Fruit fly (Drosophila melanogaster) whole organism, embryonic: ENCODE measurements around the gene SMC1.
A peak's percentile ranks its signal among the peaks of the same experiment; 100 is the strongest.

Experiments
- Ada2b ChIP-seq: fragments of 200-800 bp; sonication (Bioruptor generic); IDR thresholded peaks from 2 replicates; pipeline ENCODE4 v1.3.6; 2022; ENCODE audit warnings: missing biosample characterization, missing genetic modification characterization
- CG10565 ChIP-seq: fragments of 200-800 bp; sonication (Bioruptor generic); optimal IDR thresholded peaks from 3 replicates; lab custom pipeline; 2016; ENCODE audit warnings: missing biosample characterization, mild to moderate bottlenecking, missing genetic modification characterization
- CG10654 ChIP-seq: fragments of 200-800 bp; sonication (Bioruptor generic); optimal IDR thresholded peaks from 2 replicates; lab custom pipeline; 2016; ENCODE audit warnings: missing biosample characterization, missing genetic modification characterization
- CG12236 ChIP-seq: fragments of 200-800 bp; sonication (Bioruptor generic); optimal IDR thresholded peaks from 2 replicates; lab custom pipeline; 2016; ENCODE audit warnings: missing biosample characterization, missing genetic modification characterization
- CG1233 ChIP-seq: fragments of 200-800 bp; sonication (Bioruptor generic); optimal IDR thresholded peaks from 4 replicates; lab custom pipeline; 2018; ENCODE audit warnings: missing biosample characterization, mild to moderate bottlenecking, missing genetic modification characterization
- CG12942 ChIP-seq: fragments of 200-800 bp; sonication (Bioruptor generic); optimal IDR thresholded peaks from 3 replicates; lab custom pipeline; 2016; ENCODE audit warnings: missing biosample characterization, missing genetic modification characterization
- CG13287 ChIP-seq: fragments of 200-800 bp; sonication (Bioruptor generic); IDR thresholded peaks from 2 replicates; pipeline ENCODE4 v1.3.6; 2022; ENCODE audit warnings: missing biosample characterization, missing genetic modification characterization; ENCODE audit not compliant: partially characterized antibody
- CG15269 ChIP-seq: fragments of 200-800 bp; sonication (Bioruptor generic); optimal IDR thresholded peaks from 2 replicates; lab custom pipeline; 2018; ENCODE audit warnings: missing biosample characterization, mild to moderate bottlenecking, missing genetic modification characterization, moderate library complexity
- CG1602 ChIP-seq: fragments of 200-800 bp; sonication (Bioruptor generic); optimal IDR thresholded peaks from 3 replicates; lab custom pipeline; 2016; ENCODE audit warnings: missing biosample characterization, missing genetic modification characterization
- CG1603 ChIP-seq: fragments of 200-800 bp; sonication (Bioruptor generic); optimal IDR thresholded peaks from 2 replicates; lab custom pipeline; 2019; ENCODE audit warnings: missing biosample characterization, mild to moderate bottlenecking, missing genetic modification characterization, moderate library complexity
- CG1792 ChIP-seq: fragments of 200-800 bp; sonication (Bioruptor generic); optimal IDR thresholded peaks from 2 replicates; lab custom pipeline; 2016; ENCODE audit warnings: missing biosample characterization, missing genetic modification characterization
- CG18262 ChIP-seq: fragments of 200-800 bp; optimal IDR thresholded peaks from 3 replicates; lab custom pipeline; 2019; ENCODE audit warnings: missing biosample characterization, mild to moderate bottlenecking, missing genetic modification characterization, moderate library complexity
- CG18476 ChIP-seq: fragments of 200-800 bp; sonication (Bioruptor generic); optimal IDR thresholded peaks from 2 replicates; lab custom pipeline; 2016; ENCODE audit warnings: missing biosample characterization, mild to moderate bottlenecking, missing genetic modification characterization
- CG30431 ChIP-seq: fragments of 200-800 bp; sonication (Bioruptor generic); optimal IDR thresholded peaks from 2 replicates; lab custom pipeline; 2017; ENCODE audit warnings: missing biosample characterization, missing genetic modification characterization
- CG4282 ChIP-seq: fragments of 200-800 bp; sonication (Bioruptor generic); optimal IDR thresholded peaks from 2 replicates; lab custom pipeline; 2016; ENCODE audit warnings: missing biosample characterization, missing genetic modification characterization
- CG4707 ChIP-seq: fragments of 200-800 bp; sonication (Bioruptor generic); optimal IDR thresholded peaks from 2 replicates; lab custom pipeline; 2018; ENCODE audit warnings: missing biosample characterization, mild to moderate bottlenecking, missing genetic modification characterization, moderate library complexity
- CkIIα-i1 ChIP-seq: fragments of 200-800 bp; sonication (Bioruptor generic); IDR thresholded peaks from 2 replicates; pipeline ENCODE4 v1.3.6; 2022; ENCODE audit warnings: missing biosample characterization, missing genetic modification characterization
- CrebB ChIP-seq: fragments of 200-800 bp; sonication (Bioruptor generic); optimal IDR thresholded peaks from 3 replicates; lab custom pipeline; 2018; ENCODE audit warnings: missing biosample characterization, mild to moderate bottlenecking, missing genetic modification characterization
- D19B ChIP-seq: fragments of 200-800 bp; sonication (Bioruptor generic); optimal IDR thresholded peaks from 2 replicates; lab custom pipeline; 2017; ENCODE audit warnings: missing biosample characterization, mild to moderate bottlenecking, missing genetic modification characterization
- Dfd ChIP-seq, 2 experiments: fragments of >200 bp; optimal IDR thresholded peaks; 2 replicates each; lab custom pipeline; 2017; ENCODE audit warnings: missing biosample characterization in 2 of 2, missing genetic modification characterization in 2 of 2
- Dref ChIP-seq: fragments of 200-800 bp; sonication (Bioruptor generic); IDR thresholded peaks from 2 replicates; pipeline ENCODE4 v1.3.6; 2022; ENCODE audit warnings: missing biosample characterization, missing genetic modification characterization
- Ets97D ChIP-seq: fragments of 200-800 bp; sonication (Bioruptor generic); optimal IDR thresholded peaks from 3 replicates; lab custom pipeline; 2016; ENCODE audit warnings: missing biosample characterization, missing genetic modification characterization
- Fer2 ChIP-seq: fragments of 200-800 bp; sonication (Bioruptor generic); optimal IDR thresholded peaks from 2 replicates; lab custom pipeline; 2018; ENCODE audit warnings: missing biosample characterization, mild to moderate bottlenecking, missing genetic modification characterization, moderate library complexity
- HLH54F ChIP-seq: fragments of 200-800 bp; sonication (Bioruptor generic); optimal IDR thresholded peaks from 3 replicates; lab custom pipeline; 2016; ENCODE audit warnings: missing biosample characterization, missing genetic modification characterization
- Hey ChIP-seq: fragments of 200-800 bp; sonication (Bioruptor generic); optimal IDR thresholded peaks from 3 replicates; lab custom pipeline; 2018; ENCODE audit warnings: missing biosample characterization, mild to moderate bottlenecking, missing genetic modification characterization
- Hr3 ChIP-seq: fragments of 200-800 bp; sonication (Bioruptor generic); optimal IDR thresholded peaks from 3 replicates; lab custom pipeline; 2016; ENCODE audit warnings: missing biosample characterization, missing genetic modification characterization
- Meics ChIP-seq: fragments of 200-800 bp; sonication (Bioruptor generic); optimal IDR thresholded peaks from 2 replicates; lab custom pipeline; 2017; ENCODE audit warnings: missing biosample characterization, mild to moderate bottlenecking, missing genetic modification characterization
- NfI ChIP-seq: fragments of 200-800 bp; sonication (Bioruptor generic); optimal IDR thresholded peaks from 3 replicates; lab custom pipeline; 2018; ENCODE audit warnings: missing biosample characterization, mild to moderate bottlenecking, missing genetic modification characterization, moderate library complexity
- Opbp ChIP-seq: fragments of 200-800 bp; sonication (Bioruptor generic); IDR thresholded peaks from 3 replicates; pipeline ENCODE4 v1.3.6; 2022; ENCODE audit warnings: missing biosample characterization, missing genetic modification characterization; ENCODE audit not compliant: partially characterized antibody
- PHDP ChIP-seq: fragments of 200-800 bp; sonication (Bioruptor generic); optimal IDR thresholded peaks from 3 replicates; lab custom pipeline; 2018; ENCODE audit warnings: missing biosample characterization, mild to moderate bottlenecking, missing genetic modification characterization, moderate library complexity
- Six4 ChIP-seq: fragments of 200-800 bp; sonication (Bioruptor generic); optimal IDR thresholded peaks from 2 replicates; lab custom pipeline; 2016; ENCODE audit warnings: missing biosample characterization, missing genetic modification characterization
- cas ChIP-seq: fragments of 200-800 bp; sonication (Bioruptor generic); IDR thresholded peaks from 2 replicates; pipeline ENCODE4 v1.3.6; 2022; ENCODE audit warnings: missing biosample characterization, missing genetic modification characterization
- gem ChIP-seq: fragments of 200-800 bp; sonication (Bioruptor generic); optimal IDR thresholded peaks from 2 replicates; lab custom pipeline; 2019; ENCODE audit warnings: missing biosample characterization, mild to moderate bottlenecking, missing genetic modification characterization, moderate library complexity
- grn ChIP-seq: fragments of 200-800 bp; sonication (Bioruptor generic); optimal IDR thresholded peaks from 3 replicates; lab custom pipeline; 2017; ENCODE audit warnings: missing biosample characterization, missing genetic modification characterization
- hb ChIP-seq: fragments of 200-800 bp; sonication (Bioruptor generic); IDR thresholded peaks from 3 replicates; pipeline ENCODE4 v1.3.6; 2022; ENCODE audit warnings: missing biosample characterization, missing genetic modification characterization; ENCODE audit not compliant: partially characterized antibody
- lilli ChIP-seq: fragments of 200-800 bp; sonication (Bioruptor generic); optimal IDR thresholded peaks from 3 replicates; lab custom pipeline; 2016; ENCODE audit warnings: missing biosample characterization, missing genetic modification characterization
- maf-S ChIP-seq: fragments of 200-800 bp; sonication (Bioruptor generic); optimal IDR thresholded peaks from 2 replicates; lab custom pipeline; 2016; ENCODE audit warnings: missing biosample characterization, missing genetic modification characterization
- nau ChIP-seq: fragments of 200-800 bp; sonication (Bioruptor generic); optimal IDR thresholded peaks from 3 replicates; lab custom pipeline; 2017; ENCODE audit warnings: missing biosample characterization, mild to moderate bottlenecking, missing genetic modification characterization, missing genetic modification reagents
- otp ChIP-seq: fragments of 200-800 bp; sonication (Bioruptor generic); IDR thresholded peaks from 3 replicates; pipeline ENCODE4, ENCODE4 v1.3.6; 2022; ENCODE audit warnings: missing biosample characterization, missing genetic modification characterization
- pan ChIP-seq, 4 experiments: fragments of >200 bp in 3 of 4; fragments of 200-800 bp in 1 of 4; sonication (Bioruptor generic) in 1 of 4; optimal IDR thresholded peaks in 3 of 4; IDR thresholded peaks in 1 of 4; 2 replicates each; pipeline versions ENCODE4 v1.3.6 to Lab custom; 2017 to 2022; ENCODE audit warnings: missing biosample characterization in 2 of 4, missing genetic modification characterization in 2 of 4, mixed read lengths in 1 of 4
- phol ChIP-seq: fragments of 200-800 bp; sonication (Bioruptor generic); optimal IDR thresholded peaks from 3 replicates; lab custom pipeline; 2018; ENCODE audit warnings: missing biosample characterization, mild to moderate bottlenecking, missing genetic modification characterization, moderate library complexity
- pros ChIP-seq: fragments of 200-800 bp; sonication (Bioruptor generic); optimal IDR thresholded peaks from 3 replicates; lab custom pipeline; 2019; ENCODE audit warnings: missing biosample characterization, mild to moderate bottlenecking, missing genetic modification characterization, moderate library complexity
- pum ChIP-seq: fragments of 200-800 bp; sonication (Bioruptor generic); optimal IDR thresholded peaks from 2 replicates; lab custom pipeline; 2016; ENCODE audit warnings: missing biosample characterization, missing genetic modification characterization
- ro ChIP-seq: fragments of 200-800 bp; sonication (Bioruptor generic); IDR thresholded peaks from 2 replicates; pipeline ENCODE4 v1.3.6; 2022; ENCODE audit warnings: missing biosample characterization, missing genetic modification characterization
- run ChIP-seq: fragments of 200-800 bp; sonication (Bioruptor generic); optimal IDR thresholded peaks from 3 replicates; lab custom pipeline; 2018; ENCODE audit warnings: missing biosample characterization, mild to moderate bottlenecking, missing genetic modification characterization
- sima ChIP-seq: fragments of 200-800 bp; sonication (Bioruptor generic); optimal IDR thresholded peaks from 2 replicates; lab custom pipeline; 2016; ENCODE audit warnings: missing biosample characterization, missing genetic modification characterization
- stc ChIP-seq: fragments of 200-800 bp; sonication (Bioruptor generic); IDR thresholded peaks from 2 replicates; pipeline ENCODE4 v1.3.6; 2022; ENCODE audit warnings: missing biosample characterization, missing genetic modification characterization
- stwl ChIP-seq: fragments of 200-800 bp; sonication (Bioruptor generic); optimal IDR thresholded peaks from 3 replicates; lab custom pipeline; 2018; ENCODE audit warnings: missing biosample characterization, mild to moderate bottlenecking, missing genetic modification characterization, moderate library complexity
- tup ChIP-seq: fragments of 200-800 bp; sonication (Bioruptor generic); optimal IDR thresholded peaks from 2 replicates; lab custom pipeline; 2016; ENCODE audit warnings: missing biosample characterization, mild to moderate bottlenecking, missing genetic modification characterization, moderate library complexity
- vfl ChIP-seq: fragments of 200-800 bp; sonication (Bioruptor generic); optimal IDR thresholded peaks from 2 replicates; lab custom pipeline; 2016; ENCODE audit warnings: missing biosample characterization, missing genetic modification characterization
- z ChIP-seq: fragments of 200-800 bp; sonication (Bioruptor generic); IDR thresholded peaks from 3 replicates; pipeline ENCODE4 v1.3.6; 2022; ENCODE audit warnings: missing biosample characterization, missing genetic modification characterization

SMC1 gene

DNA sequence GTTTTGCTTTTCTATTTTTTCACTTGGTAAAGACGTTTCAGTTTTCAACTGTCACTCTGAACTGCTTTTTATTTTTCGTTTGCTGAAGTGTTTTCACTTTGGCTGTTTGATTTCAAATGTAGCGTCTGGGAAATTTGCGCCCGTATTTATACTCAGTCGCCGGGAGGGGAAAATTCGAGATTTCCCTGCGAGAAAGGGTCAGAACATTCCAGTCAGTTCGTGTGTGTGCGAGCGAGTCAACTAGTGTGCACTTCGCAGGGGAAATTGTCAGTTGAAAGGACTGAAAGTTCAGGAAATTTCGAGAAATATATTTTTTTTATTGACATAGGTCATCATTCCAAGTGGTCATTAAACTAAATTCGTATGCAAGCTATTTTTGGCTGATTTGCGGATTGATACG, 899 bp upstream of the SMC1 start, which contains the start of gene Hsp68 (continued):
- TF ChIP-seq CG1233 (GFP tag; lab: Kevin White, UChicago) (no peak), Hey (no peak), Ada2b (GFP tag; lab: Robert Waterston, UW) (no peak), hb (GFP tag; lab: Robert Waterston, UW) (no peak), CG18476 (no peak), D19B (GFP tag; lab: Kevin White, UChicago) (no peak), z (no peak), nau (GFP tag; lab: Kevin White, UChicago) (no peak), Hr3 (no peak), phol (tag; lab: Kevin White, UChicago) (no peak), CG1603 (tag; lab: Kevin White, UChicago) (peak; percentile 12), cas (no peak), Dfd (GFP tag; optimal IDR thresholded peaks at IDR 0.05; lab: Kevin White, UChicago) (no peak), CG12942 (GFP tag; lab: Kevin White, UChicago) (no peak), maf-S (no peak), Fer2 (tag; lab: Kevin White, UChicago) (no peak), CG10565 (no peak), tup (no peak), HLH54F (GFP tag; lab: Kevin White, UChicago) (no peak), Six4 (GFP tag; lab: Kevin White, UChicago) (no peak), Ets97D (GFP tag; lab: Kevin White, UChicago) (peak; percentile 15), stc (GFP tag; lab: Robert Waterston, UW) (no peak), otp (GFP tag; lab: Robert Waterston, UW) (no peak), CG15269 (tag; lab: Kevin White, UChicago) (no peak), lilli (GFP tag; lab: Kevin White, UChicago) (no peak), CG1602 (GFP tag; lab: Kevin White, UChicago) (no peak), CG30431 (GFP tag; lab: Kevin White, UChicago) (no peak), gem (tag; lab: Kevin White, UChicago) (no peak), stwl (peak; percentile 54), CG12236 (no peak), sima (GFP tag; lab: Kevin White, UChicago) (no peak), Meics (peak; percentile 2), CG4282 (GFP tag; lab: Kevin White, UChicago) (no peak), CkIIα-i1 (no peak), CG13287 (peak; percentile 40), ro (GFP tag; lab: Robert Waterston, UW) (no peak), pan (optimal IDR thresholded peaks at IDR 0.05; lab: Kevin White, UChicago) (no peak), pan (GFP tag; optimal IDR thresholded peaks at IDR 0.05 in 1 of 2, IDR thresholded peaks at IDR 0.05 in 1 of 2) (peak in 1 of 2 experiments; percentile 6), pum (GFP tag; lab: Kevin White, UChicago) (no peak), pros (GFP tag; lab: Kevin White, UChicago) (peak; percentile 28), vfl (GFP tag; lab: Kevin White, UChicago) (no peak), CrebB (no peak), PHDP (tag; lab: Kevin White, UChicago) (no peak), grn (GFP tag; lab: Kevin White, UChicago) (no peak), CG18262 (tag; lab: Kevin White, UChicago) (peak; percentile 15), Opbp (GFP tag; lab: Robert Waterston, UW) (0 out of 3 replicates have a peak, but pooled peaks have one; percentile 28), CG4707 (GFP tag; lab: Kevin White, UChicago) (peak; percentile 30), CG10654 (no peak), NfI (GFP tag; lab: Kevin White, UChicago) (no peak), CG1792 (GFP tag; lab: Kevin White, UChicago) (no peak), run (no peak), Dref (GFP tag; lab: Robert Waterston, UW) (no peak)
